Worm (Caenorhabditis elegans) whole organism, early embryonic: ENCODE results near the gene F40F9.3.

Experiments
- B0310.2 ChIP-seq: sonication (generic microtip); optimal IDR thresholded peaks from 2 replicates; lab custom pipeline; 2016; ENCODE audit warnings: mild to moderate bottlenecking, missing genetic modification characterization, missing compliant biosample characterization
- F13C5.2 ChIP-seq: sonication (generic microtip); optimal IDR thresholded peaks from 2 replicates; lab custom pipeline; 2017; ENCODE audit warnings: mild to moderate bottlenecking, missing genetic modification characterization, inconsistent platforms, missing compliant biosample characterization
- aly-1 ChIP-seq: sonication (generic microtip); optimal IDR thresholded peaks from 2 replicates; lab custom pipeline; 2016; ENCODE audit warnings: missing genetic modification characterization, missing compliant biosample characterization
- ama-1 ChIP-seq: fragments of 150-350 bp; optimal IDR thresholded peaks from 2 replicates; lab custom pipeline; 2014
- ceh-13 ChIP-seq: fragments of 200-800 bp; sonication (Bioruptor generic); optimal IDR thresholded peaks from 2 replicates; lab custom pipeline; 2018; ENCODE audit warnings: mild to moderate bottlenecking, missing genetic modification characterization, missing compliant biosample characterization
- ceh-36 ChIP-seq: sonication (generic microtip); optimal IDR thresholded peaks from 2 replicates; lab custom pipeline; 2016; ENCODE audit warnings: missing genetic modification characterization, inconsistent platforms, missing compliant biosample characterization
- ets-7 ChIP-seq: sonication (generic microtip); optimal IDR thresholded peaks from 2 replicates; lab custom pipeline; 2016; ENCODE audit warnings: missing genotype, missing genetic modification characterization, missing compliant biosample characterization
- flt-1 ChIP-seq: fragments of 200-800 bp; sonication (Bioruptor generic); IDR thresholded peaks from 2 replicates; pipeline ENCODE4 v1.3.6; 2022; ENCODE audit warnings: missing genetic modification characterization, missing compliant biosample characterization
- hmbx-1 ChIP-seq: sonication (generic microtip); optimal IDR thresholded peaks from 2 replicates; lab custom pipeline; 2016; ENCODE audit warnings: mild to moderate bottlenecking, missing genetic modification characterization, missing compliant biosample characterization
- hnd-1 ChIP-seq: sonication (generic microtip); optimal IDR thresholded peaks from 2 replicates; lab custom pipeline; 2016; ENCODE audit warnings: missing genetic modification characterization, missing compliant biosample characterization
- scrt-1 ChIP-seq: fragments of 200-800 bp; sonication (Bioruptor generic); IDR thresholded peaks from 2 replicates; pipeline ENCODE4 v1.3.6; 2022; ENCODE audit warnings: missing genetic modification characterization, missing compliant biosample characterization
- sea-1 ChIP-seq: fragments of 200-800 bp; sonication (Bioruptor generic); conservative IDR thresholded peaks from 2 replicates; pipeline ENCODE4 v1.3.6; 2022; ENCODE audit warnings: missing genetic modification characterization, missing compliant biosample characterization
- tbx-11 ChIP-seq: fragments of 200-800 bp; sonication (Bioruptor generic); IDR thresholded peaks from 2 replicates; pipeline ENCODE4 v1.3.6; 2022; ENCODE audit warnings: missing genetic modification characterization, missing compliant biosample characterization
- tbx-37 ChIP-seq: fragments of 200-800 bp; sonication (Bioruptor generic); conservative IDR thresholded peaks from 2 replicates; pipeline ENCODE4 v1.3.6; 2022; ENCODE audit warnings: missing genetic modification reagents, missing genetic modification characterization, missing compliant biosample characterization

DNA sequence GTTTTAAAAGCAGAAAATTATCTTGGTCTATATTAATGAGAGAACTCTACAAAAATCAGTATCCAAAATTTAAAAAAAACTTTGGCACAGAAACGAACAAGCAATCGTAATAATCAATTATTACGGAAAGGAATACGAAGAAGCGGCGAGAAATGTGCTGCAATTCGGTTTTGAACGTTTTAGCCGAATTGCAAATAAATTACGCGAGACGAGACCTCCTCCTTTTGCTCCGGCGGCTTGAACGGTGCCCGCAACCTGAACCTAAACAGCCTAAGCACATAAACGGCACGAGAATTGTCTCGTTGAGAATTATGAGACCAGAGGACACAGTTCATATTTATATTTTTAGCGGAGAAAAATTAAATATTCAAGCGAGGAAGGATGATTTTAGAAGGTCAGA is 25.6 kb upstream of the F40F9.3 start:
- TF ChIP-seq ama-1 (lab: Kevin White, UChicago) (no peak), flt-1 (GFP tag; lab: Robert Waterston, UW) (no peak), scrt-1 (GFP tag; lab: Robert Waterston, UW) (no peak), tbx-11 (GFP tag; lab: Robert Waterston, UW) (no peak), ceh-36 (tag; lab: Kevin White, UChicago) (no peak), hnd-1 (tag; lab: Kevin White, UChicago) (no peak), hmbx-1 (tag; lab: Kevin White, UChicago) (no peak), F13C5.2 (tag; lab: Kevin White, UChicago) (no peak), aly-1 (tag; lab: Kevin White, UChicago) (no peak), ets-7 (tag; lab: Kevin White, UChicago) (no peak), sea-1 (GFP tag; lab: Robert Waterston, UW) (no peak), ceh-13 (GFP tag; lab: Kevin White, UChicago) (no peak), B0310.2 (tag; lab: Kevin White, UChicago) (no peak), tbx-37 (GFP tag; lab: Robert Waterston, UW) (no peak)
